Fruit fly (Drosophila melanogaster): Measurements from ENCODE around the gene hng3.

Gene hng3

dm6 chr3L:778977-779376 lies 23.7 kb upstream of the hng3 start (continued):
- TF ChIP-seq sob (GFP tag; IDR thresholded peaks at IDR 0.05) (0 out of 2 replicates have a peak, but pooled peaks have one; percentile 33), CG12219 (GFP tag; optimal IDR thresholded peaks at IDR 0.05) (peak; percentile 3), CG7271 (tag; optimal IDR thresholded peaks at IDR 0.05) (no peak), croc (GFP tag; conservative IDR thresholded peaks at IDR 0.05) (no peak), PHDP (tag; optimal IDR thresholded peaks at IDR 0.05) (peak; percentile 19), CG2120 (GFP tag; optimal IDR thresholded peaks at IDR 0.05) (peak; percentile 23), CG5953 (GFP tag; IDR thresholded peaks at IDR 0.05) (no peak), CG11456 (GFP tag; IDR thresholded peaks at IDR 0.05) (no peak), Dip3 (GFP tag; optimal IDR thresholded peaks at IDR 0.05) (no peak), bsh (GFP tag; optimal IDR thresholded peaks at IDR 0.05) (peak in 1 of 2 experiments; percentile 18), CG6683 (GFP tag; optimal IDR thresholded peaks at IDR 0.05) (no peak), CG1233 (GFP tag; optimal IDR thresholded peaks at IDR 0.05) (no peak), CG18599 (GFP tag; optimal IDR thresholded peaks at IDR 0.05) (peak; percentile 28), E2f2 (GFP tag; IDR thresholded peaks at IDR 0.05) (peak; percentile 11; the same call in 1 of the 2 replicates), CG11723 (GFP tag; optimal IDR thresholded peaks at IDR 0.05) (no peak), nom (GFP tag; optimal IDR thresholded peaks at IDR 0.05) (no peak), CG11695 (GFP tag; IDR thresholded peaks at IDR 0.05) (no peak), CG1602 (GFP tag; optimal IDR thresholded peaks at IDR 0.05) (no peak), gsb-n (tag; optimal IDR thresholded peaks at IDR 0.05) (no peak), HHEX (GFP tag; optimal IDR thresholded peaks at IDR 0.05) (no peak), CG4328 (GFP tag; optimal IDR thresholded peaks at IDR 0.05) (no peak), CG18476 (GFP tag; optimal IDR thresholded peaks at IDR 0.05) (no peak), CG12299 (tag; optimal IDR thresholded peaks at IDR 0.05) (no peak), Abd-B (GFP tag; optimal IDR thresholded peaks at IDR 0.05) (no peak), CG13287 (GFP tag; IDR thresholded peaks at IDR 0.05; ENCODE audit: partially characterized antibody) (no peak), sens (GFP tag) (peak; percentile 76), insv (GFP tag; optimal IDR thresholded peaks at IDR 0.05) (no peak), otp (GFP tag; IDR thresholded peaks at IDR 0.05) (no peak), CG34376 (GFP tag; optimal IDR thresholded peaks at IDR 0.05) (no peak), CG7357 (GFP tag; IDR thresholded peaks at IDR 0.05) (no peak), gfzf (GFP tag; optimal IDR thresholded peaks at IDR 0.05) (no peak), knrl (GFP tag; IDR thresholded peaks at IDR 0.05; ENCODE audit: partially characterized antibody) (no peak), sna (GFP tag; IDR thresholded peaks at IDR 0.05; ENCODE audit: partially characterized antibody) (no peak), pho (GFP tag; optimal IDR thresholded peaks at IDR 0.05) (no peak), Sin3A (optimal IDR thresholded peaks at IDR 0.05) (no peak), Fer2 (tag; optimal IDR thresholded peaks at IDR 0.05) (no peak), Sox100B (GFP tag; optimal IDR thresholded peaks at IDR 0.05) (peak; percentile 7), HmgZ (tag; optimal IDR thresholded peaks at IDR 0.05) (no peak), CG10654 (GFP tag; optimal IDR thresholded peaks at IDR 0.05) (no peak), sqz (GFP tag; optimal IDR thresholded peaks at IDR 0.05) (no peak), salm (tag; optimal IDR thresholded peaks at IDR 0.05) (peak; percentile 14), stwl (tag; optimal IDR thresholded peaks at IDR 0.05) (no peak), maf-S (GFP tag; optimal IDR thresholded peaks at IDR 0.05) (no peak), CG8388 (GFP tag; optimal IDR thresholded peaks at IDR 0.05) (peak; percentile 6), Xrp1 (GFP tag; IDR thresholded peaks at IDR 0.05) (no peak), Atf-2 (GFP tag; optimal IDR thresholded peaks at IDR 0.05) (no peak), trem (tag; optimal IDR thresholded peaks at IDR 0.05) (no peak), esg (GFP tag; conservative IDR thresholded peaks at IDR 0.05) (0 out of 2 replicates have a peak, but pooled peaks have one; percentile 26), CG13123 (GFP tag; optimal IDR thresholded peaks at IDR 0.05) (no peak), hth (optimal IDR thresholded peaks at IDR 0.05) (no peak), ac (GFP tag; optimal IDR thresholded peaks at IDR 0.05) (no peak)

Data from whole organism, embryonic.